Fruit fly (Drosophila melanogaster) whole organism, adult: ENCODE data around the gene CG13623.

Experiments
- CG33017 ChIP-seq: fragments of 200-800 bp; sonication (Bioruptor generic); optimal IDR thresholded peaks from 2 replicates; lab custom pipeline; 2018; ENCODE audit warnings: missing biosample characterization, mild to moderate bottlenecking, missing genetic modification characterization, moderate library complexity
- Crg-1 ChIP-seq: fragments of 200-800 bp; sonication (Bioruptor generic); optimal IDR thresholded peaks from 2 replicates; lab custom pipeline; 2016; ENCODE audit warnings: missing biosample characterization, missing genetic modification characterization
- cnc ChIP-seq, 2 experiments: fragments of >200 bp; optimal IDR thresholded peaks; 2 replicates each; lab custom pipeline; 2017

DNA sequence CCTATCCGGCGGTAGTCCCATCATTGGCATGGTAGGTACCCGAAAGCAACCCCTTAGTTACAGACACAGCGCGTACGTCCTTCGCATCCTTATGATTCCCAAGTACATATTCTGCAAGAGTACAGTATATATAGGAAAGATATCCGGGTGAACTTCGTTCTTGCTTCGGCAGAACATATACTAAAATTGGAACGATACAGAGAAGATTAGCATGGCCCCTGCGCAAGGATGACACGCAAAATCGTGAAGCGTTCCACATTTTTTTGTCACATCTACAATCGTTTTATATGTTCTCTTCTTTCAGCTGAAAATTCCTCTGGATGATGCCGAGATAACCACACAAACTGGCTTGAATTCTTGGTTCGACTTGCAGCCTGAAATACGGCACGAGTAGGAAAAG is 25.6 kb upstream of the CG13623 start:
- TF ChIP-seq Crg-1 (GFP tag; lab: Kevin White, UChicago) (no peak), CG33017 (tag; lab: Kevin White, UChicago) (no peak), cnc (optimal IDR thresholded peaks at IDR 0.05; lab: Kevin White, UChicago) (no peak)
